Worm (Caenorhabditis elegans) whole organism, late embryonic: ENCODE measurements around the gene col-176.

ENCODE experiments used
- T23F11.4 ChIP-seq: fragments of 200-800 bp; sonication (Bioruptor generic); optimal IDR thresholded peaks from 2 replicates; lab custom pipeline; 2018; ENCODE audit warnings: mild to moderate bottlenecking, missing genetic modification characterization, missing compliant biosample characterization
- ceh-24 ChIP-seq: sonication (generic microtip); optimal IDR thresholded peaks from 2 replicates; lab custom pipeline; 2016; ENCODE audit warnings: mild to moderate bottlenecking, missing genetic modification characterization, missing compliant biosample characterization
- sox-4 ChIP-seq: sonication (generic microtip); optimal IDR thresholded peaks from 2 replicates; lab custom pipeline; 2017; ENCODE audit warnings: mild to moderate bottlenecking, missing genetic modification characterization, inconsistent platforms, missing compliant biosample characterization
- zip-5 ChIP-seq: sonication (generic microtip); optimal IDR thresholded peaks from 2 replicates; lab custom pipeline; 2016; ENCODE audit warnings: missing genetic modification characterization, missing compliant biosample characterization

ce11 chrX:10084050-10084672, 6.8 kb downstream of the col-176 start, which contains the start of gene W07E11.1:
- no peak for TF ChIP-seq T23F11.4
- TF ChIP-seq sox-4 (tag; lab: Kevin White, UChicago), result no peak
- TF ChIP-seq zip-5 (tag; lab: Kevin White, UChicago), result no peak
- no peak for TF ChIP-seq ceh-24 (tag; lab: Kevin White, UChicago)
